Fruit fly (Drosophila melanogaster) whole organism, embryonic: ENCODE results near the gene CG12814.

ENCODE experiments used
- Abd-B ChIP-seq: fragments of 200-800 bp; sonication (Bioruptor generic); optimal IDR thresholded peaks from 2 replicates; lab custom pipeline; 2018; ENCODE audit warnings: missing biosample characterization, mild to moderate bottlenecking, missing genetic modification characterization, moderate library complexity
- Atf3 ChIP-seq: fragments of 200-800 bp; sonication (Bioruptor generic); optimal IDR thresholded peaks from 3 replicates; lab custom pipeline; 2016; ENCODE audit warnings: missing biosample characterization, missing genetic modification characterization
- Atf6 ChIP-seq: fragments of 200-800 bp; sonication (Bioruptor generic); IDR thresholded peaks from 2 replicates; pipeline ENCODE4 v1.3.6; 2022; ENCODE audit warnings: missing biosample characterization, missing genetic modification characterization
- Awh ChIP-seq: fragments of 200-800 bp; sonication (Bioruptor generic); IDR thresholded peaks from 2 replicates; pipeline ENCODE4, ENCODE4 v1.3.6; 2022; ENCODE audit warnings: missing biosample characterization, missing genetic modification characterization
- Bdp1 ChIP-seq: fragments of 200-800 bp; sonication (Bioruptor generic); optimal IDR thresholded peaks from 3 replicates; lab custom pipeline; 2016; ENCODE audit warnings: missing biosample characterization, missing genetic modification characterization
- CG10366 ChIP-seq: fragments of 200-800 bp; sonication (Bioruptor generic); IDR thresholded peaks from 2 replicates; pipeline ENCODE4 v1.3.6; 2022; ENCODE audit warnings: missing biosample characterization, missing genetic modification characterization
- CG10565 ChIP-seq: fragments of 200-800 bp; sonication (Bioruptor generic); optimal IDR thresholded peaks from 3 replicates; lab custom pipeline; 2016; ENCODE audit warnings: missing biosample characterization, mild to moderate bottlenecking, missing genetic modification characterization
- CG10654 ChIP-seq: fragments of 200-800 bp; sonication (Bioruptor generic); optimal IDR thresholded peaks from 2 replicates; lab custom pipeline; 2016; ENCODE audit warnings: missing biosample characterization, missing genetic modification characterization
- CG12391 ChIP-seq: fragments of 200-800 bp; sonication (Bioruptor generic); optimal IDR thresholded peaks from 3 replicates; lab custom pipeline; 2018; ENCODE audit warnings: missing biosample characterization, mild to moderate bottlenecking, missing genetic modification characterization, moderate library complexity
- CG12942 ChIP-seq: fragments of 200-800 bp; sonication (Bioruptor generic); optimal IDR thresholded peaks from 3 replicates; lab custom pipeline; 2016; ENCODE audit warnings: missing biosample characterization, missing genetic modification characterization
- CG17361 ChIP-seq: fragments of 200-800 bp; sonication (Bioruptor generic); IDR thresholded peaks from 3 replicates; pipeline ENCODE4 v1.3.6; 2022; ENCODE audit warnings: missing biosample characterization, missing genetic modification characterization
- CG17612 ChIP-seq: fragments of 200-800 bp; sonication (Bioruptor generic); IDR thresholded peaks from 2 replicates; pipeline ENCODE4 v1.3.6; 2022; ENCODE audit warnings: missing biosample characterization, missing genetic modification characterization
- CG2712 ChIP-seq: fragments of 200-800 bp; optimal IDR thresholded peaks from 3 replicates; lab custom pipeline; 2019; ENCODE audit warnings: missing biosample characterization, mild to moderate bottlenecking, missing genetic modification characterization, moderate library complexity
- CG30403 ChIP-seq: fragments of 200-800 bp; sonication (Bioruptor generic); optimal IDR thresholded peaks from 3 replicates; lab custom pipeline; 2016; ENCODE audit warnings: missing biosample characterization, missing genetic modification characterization
- CG3838 ChIP-seq: fragments of 200-800 bp; sonication (Bioruptor generic); optimal IDR thresholded peaks from 3 replicates; lab custom pipeline; 2016; ENCODE audit warnings: missing biosample characterization, missing genetic modification characterization
- CG42726 ChIP-seq: fragments of 200-800 bp; sonication (Bioruptor generic); IDR thresholded peaks from 2 replicates; pipeline ENCODE4 v1.3.6; 2022; ENCODE audit warnings: missing biosample characterization, missing genetic modification characterization; ENCODE audit not compliant: partially characterized antibody
- CG7372 ChIP-seq: fragments of 200-800 bp; sonication (Bioruptor generic); IDR thresholded peaks from 2 replicates; pipeline ENCODE4 v1.3.6; 2022; ENCODE audit warnings: missing biosample characterization, missing genetic modification characterization
- CG7839 ChIP-seq: fragments of 200-800 bp; sonication (Bioruptor generic); optimal IDR thresholded peaks from 3 replicates; lab custom pipeline; 2018; ENCODE audit warnings: missing biosample characterization, mild to moderate bottlenecking, missing genetic modification characterization, moderate library complexity
- CG8359 ChIP-seq: fragments of 200-800 bp; sonication (Bioruptor generic); optimal IDR thresholded peaks from 2 replicates; lab custom pipeline; 2017; ENCODE audit warnings: missing biosample characterization, mild to moderate bottlenecking, missing genetic modification characterization, borderline replicate concordance
- CG9609 ChIP-seq: fragments of 200-800 bp; sonication (Bioruptor generic); optimal IDR thresholded peaks from 3 replicates; lab custom pipeline; 2016; ENCODE audit warnings: missing biosample characterization, missing genetic modification characterization
- Dbx ChIP-seq: fragments of 200-800 bp; sonication (Bioruptor generic); IDR thresholded peaks from 3 replicates; pipeline ENCODE4 v1.3.6; 2022; ENCODE audit warnings: missing biosample characterization, missing genetic modification characterization
- Dip2 ChIP-seq: fragments of 200-800 bp; sonication (Bioruptor generic); IDR thresholded peaks from 2 replicates; pipeline ENCODE4 v1.3.6; 2022; ENCODE audit warnings: missing biosample characterization, missing genetic modification characterization
- Doc3 ChIP-seq: fragments of 200-800 bp; sonication (Bioruptor generic); IDR thresholded peaks from 3 replicates; pipeline ENCODE4 v1.3.6; 2022; ENCODE audit warnings: missing biosample characterization, missing genetic modification characterization; ENCODE audit not compliant: partially characterized antibody
- GATAe ChIP-seq: fragments of 200-800 bp; sonication (Bioruptor generic); conservative IDR thresholded peaks from 2 replicates; pipeline ENCODE4 v1.3.6; 2022; ENCODE audit warnings: missing biosample characterization, missing genetic modification characterization
- HLH3B ChIP-seq: fragments of 200-800 bp; sonication (Bioruptor generic); IDR thresholded peaks from 2 replicates; pipeline ENCODE4 v1.3.6; 2022; ENCODE audit warnings: missing biosample characterization, missing genetic modification characterization
- Kr ChIP-seq: fragments of 200-800 bp; sonication (Bioruptor generic); optimal IDR thresholded peaks from 2 replicates; lab custom pipeline; 2017; ENCODE audit warnings: missing biosample characterization, mild to moderate bottlenecking, missing genetic modification characterization
- Nf-YB ChIP-seq: fragments of 200-800 bp; sonication (Bioruptor generic); optimal IDR thresholded peaks from 3 replicates; lab custom pipeline; 2019; ENCODE audit warnings: missing biosample characterization, mild to moderate bottlenecking, missing genetic modification characterization, moderate library complexity
- Sry-β ChIP-seq: fragments of 200-800 bp; sonication (Bioruptor generic); optimal IDR thresholded peaks from 2 replicates; lab custom pipeline; 2018; ENCODE audit warnings: missing biosample characterization, mild to moderate bottlenecking, missing genetic modification characterization, moderate library complexity
- Usf ChIP-seq: fragments of 200-800 bp; sonication (Bioruptor generic); optimal IDR thresholded peaks from 2 replicates; lab custom pipeline; 2017; ENCODE audit warnings: missing genotype, missing biosample characterization, missing genetic modification characterization
- aop ChIP-seq: fragments of 200-800 bp; sonication (Bioruptor generic); IDR thresholded peaks from 2 replicates; pipeline ENCODE4 v1.3.6; 2022; ENCODE audit warnings: missing biosample characterization, missing genetic modification characterization
- bigmax ChIP-seq: fragments of 200-800 bp; sonication (Bioruptor generic); optimal IDR thresholded peaks from 2 replicates; lab custom pipeline; 2018; ENCODE audit warnings: missing biosample characterization, mild to moderate bottlenecking, missing genetic modification characterization
- btn ChIP-seq: fragments of 200-800 bp; sonication (Bioruptor generic); optimal IDR thresholded peaks from 2 replicates; lab custom pipeline; 2016; ENCODE audit warnings: missing biosample characterization, missing genetic modification characterization
- corto ChIP-seq: fragments of 200-800 bp; sonication (Bioruptor generic); optimal IDR thresholded peaks from 2 replicates; lab custom pipeline; 2016; ENCODE audit warnings: missing biosample characterization, mild to moderate bottlenecking, missing genetic modification characterization, moderate library complexity
- dimm ChIP-seq: fragments of 200-800 bp; sonication (Bioruptor generic); IDR thresholded peaks from 2 replicates; pipeline ENCODE4 v1.3.6; 2022; ENCODE audit warnings: missing biosample characterization, missing genetic modification characterization
- dmrt99B ChIP-seq: fragments of 200-800 bp; sonication (Bioruptor generic); optimal IDR thresholded peaks from 2 replicates; lab custom pipeline; 2018; ENCODE audit warnings: missing biosample characterization, mild to moderate bottlenecking, missing genetic modification characterization, moderate library complexity
- eyg ChIP-seq: fragments of 200-800 bp; sonication (Bioruptor generic); optimal IDR thresholded peaks from 3 replicates; lab custom pipeline; 2016; ENCODE audit warnings: missing biosample characterization, missing genetic modification characterization
- fru ChIP-seq: fragments of >200 bp; optimal IDR thresholded peaks from 2 replicates; lab custom pipeline; 2017
- ham ChIP-seq: fragments of 200-800 bp; sonication (Bioruptor generic); IDR thresholded peaks from 2 replicates; pipeline ENCODE4 v1.3.6; 2022; ENCODE audit warnings: missing biosample characterization, missing genetic modification characterization
- hb ChIP-seq: fragments of 200-800 bp; sonication (Bioruptor generic); IDR thresholded peaks from 3 replicates; pipeline ENCODE4 v1.3.6; 2022; ENCODE audit warnings: missing biosample characterization, missing genetic modification characterization; ENCODE audit not compliant: partially characterized antibody
- lbe ChIP-seq: fragments of 200-800 bp; sonication (Bioruptor generic); optimal IDR thresholded peaks from 2 replicates; lab custom pipeline; 2016; ENCODE audit warnings: missing biosample characterization, mild to moderate bottlenecking, missing genetic modification characterization
- mam ChIP-seq: fragments of 200-800 bp; sonication (Bioruptor generic); optimal IDR thresholded peaks from 3 replicates; lab custom pipeline; 2016; ENCODE audit warnings: missing biosample characterization, missing genetic modification characterization
- pb ChIP-seq: fragments of 200-800 bp; sonication (Bioruptor generic); optimal IDR thresholded peaks from 3 replicates; lab custom pipeline; 2016; ENCODE audit warnings: missing biosample characterization, missing genetic modification characterization
- peb ChIP-seq: fragments of 200-800 bp; sonication (Bioruptor generic); IDR thresholded peaks from 2 replicates; pipeline ENCODE4 v1.3.6; 2022; ENCODE audit warnings: missing biosample characterization, missing genetic modification characterization
- pho ChIP-seq: fragments of 200-800 bp; sonication (Bioruptor generic); optimal IDR thresholded peaks from 2 replicates; lab custom pipeline; 2016; ENCODE audit warnings: missing biosample characterization, missing genetic modification characterization
- pros ChIP-seq: fragments of 200-800 bp; sonication (Bioruptor generic); optimal IDR thresholded peaks from 3 replicates; lab custom pipeline; 2019; ENCODE audit warnings: missing biosample characterization, mild to moderate bottlenecking, missing genetic modification characterization, moderate library complexity
- scrt ChIP-seq: fragments of 200-800 bp; sonication (Bioruptor generic); optimal IDR thresholded peaks from 2 replicates; lab custom pipeline; 2018; ENCODE audit warnings: missing biosample characterization, mild to moderate bottlenecking, missing genetic modification characterization, moderate library complexity
- sob ChIP-seq: fragments of 200-800 bp; sonication (Bioruptor generic); IDR thresholded peaks from 2 replicates; pipeline ENCODE4 v1.3.6; 2022; ENCODE audit warnings: missing biosample characterization, missing genetic modification characterization
- stwl ChIP-seq: fragments of 200-800 bp; sonication (Bioruptor generic); optimal IDR thresholded peaks from 3 replicates; lab custom pipeline; 2018; ENCODE audit warnings: missing biosample characterization, mild to moderate bottlenecking, missing genetic modification characterization, moderate library complexity
- tio ChIP-seq: fragments of 200-800 bp; sonication (Bioruptor generic); optimal IDR thresholded peaks from 2 replicates; lab custom pipeline; 2017; ENCODE audit warnings: missing biosample characterization, missing genetic modification characterization, inconsistent platforms
- unc-4 ChIP-seq: fragments of 200-800 bp; sonication (Bioruptor generic); IDR thresholded peaks from 2 replicates; pipeline ENCODE4 v1.3.6; 2022; ENCODE audit warnings: missing biosample characterization, missing genetic modification characterization; ENCODE audit not compliant: partially characterized antibody
- vnd ChIP-seq: fragments of 200-800 bp; sonication (Bioruptor generic); IDR thresholded peaks from 3 replicates; pipeline ENCODE4 v1.3.6; 2022; ENCODE audit warnings: missing biosample characterization, missing genetic modification characterization; ENCODE audit not compliant: partially characterized antibody
- wdn ChIP-seq: fragments of 200-800 bp; sonication (Bioruptor generic); IDR thresholded peaks from 2 replicates; pipeline ENCODE4 v1.3.6; 2022; ENCODE audit warnings: missing biosample characterization, missing genetic modification characterization

CG12814 gene

dm6 chr3R:10130091-10130490, 59.3 kb downstream of the CG12814 start (continued):
- TF ChIP-seq Atf3 (GFP tag; lab: Kevin White, UChicago), result no peak
- TF ChIP-seq hb, result no peak
- TF ChIP-seq Kr, result no peak
- TF ChIP-seq aop (GFP tag; lab: Robert Waterston, UW), result no peak
- TF ChIP-seq CG10366 (GFP tag; lab: Robert Waterston, UW), result peak; percentile 66
- TF ChIP-seq corto, result no peak
- TF ChIP-seq Dbx, result peak; percentile 81
- TF ChIP-seq pros (GFP tag; lab: Kevin White, UChicago), result no peak
- TF ChIP-seq CG2712, result peak; percentile 74
- no peak for TF ChIP-seq Usf (GFP tag; lab: Kevin White, UChicago)
- no peak for TF ChIP-seq dimm (GFP tag; lab: Robert Waterston, UW)
- TF ChIP-seq scrt (GFP tag; lab: Kevin White, UChicago), result peak; percentile 53
- 0 out of 2 replicates have a peak, but pooled peaks have one; percentile 37 for TF ChIP-seq CG17612 (GFP tag; lab: Robert Waterston, UW)
- peak; percentile 59; the same call in 1 of the 2 replicates for TF ChIP-seq wdn (GFP tag; lab: Robert Waterston, UW)
- no peak for TF ChIP-seq Sry-β (GFP tag; lab: Kevin White, UChicago)
- TF ChIP-seq CG8359 (GFP tag; lab: Kevin White, UChicago), result no peak
- TF ChIP-seq Awh, result peak; percentile 68; the same call in 1 of the 2 replicates
- TF ChIP-seq CG10565, result no peak
- TF ChIP-seq Atf6 (GFP tag; lab: Robert Waterston, UW), result peak; percentile 74
- no peak for TF ChIP-seq peb
- peak; percentile 29 for TF ChIP-seq mam (GFP tag; lab: Kevin White, UChicago)
- TF ChIP-seq pb (GFP tag; lab: Kevin White, UChicago), result no peak
- no peak for TF ChIP-seq Doc3 (GFP tag; lab: Robert Waterston, UW)
- TF ChIP-seq lbe, result no peak
- peak; percentile 60 for TF ChIP-seq CG30403 (GFP tag; lab: Kevin White, UChicago)
- no peak for TF ChIP-seq btn (GFP tag; lab: Kevin White, UChicago)
- no peak for TF ChIP-seq CG3838 (GFP tag; lab: Kevin White, UChicago)
- no peak for TF ChIP-seq unc-4 (GFP tag; lab: Robert Waterston, UW)
- peak; percentile 27 for TF ChIP-seq CG10654
- no peak for TF ChIP-seq stwl (tag; lab: Kevin White, UChicago)
- TF ChIP-seq CG42726, result no peak
- TF ChIP-seq fru (lab: Kevin White, UChicago), result no peak
- TF ChIP-seq GATAe (GFP tag; lab: Robert Waterston, UW), result no peak
- peak; percentile 67 for TF ChIP-seq sob (GFP tag; lab: Robert Waterston, UW)
- peak; percentile 71 for TF ChIP-seq CG12391 (tag; lab: Kevin White, UChicago)
- peak; percentile 76 for TF ChIP-seq CG7839 (tag; lab: Kevin White, UChicago)
- no peak for TF ChIP-seq ham
- no peak for TF ChIP-seq CG9609
- TF ChIP-seq CG7372 (GFP tag; lab: Robert Waterston, UW), result peak; percentile 35; the same call in 1 of the 2 replicates
- no peak for TF ChIP-seq vnd (GFP tag; lab: Robert Waterston, UW)
- no peak for TF ChIP-seq Bdp1 (GFP tag; lab: Kevin White, UChicago)
- peak; percentile 64 for TF ChIP-seq HLH3B (GFP tag; lab: Robert Waterston, UW)
- TF ChIP-seq Nf-YB (GFP tag; lab: Kevin White, UChicago), result peak; percentile 24
- peak; percentile 76 for TF ChIP-seq dmrt99B (tag; lab: Kevin White, UChicago)
- no peak for TF ChIP-seq Dip2 (GFP tag; lab: Robert Waterston, UW)
- TF ChIP-seq Abd-B (GFP tag; lab: Kevin White, UChicago), result peak; percentile 37
- peak; percentile 24 for TF ChIP-seq CG12942 (GFP tag; lab: Kevin White, UChicago)
- TF ChIP-seq bigmax (GFP tag; lab: Kevin White, UChicago), result no peak
- peak; percentile 69 for TF ChIP-seq CG17361 (GFP tag; lab: Robert Waterston, UW)
- peak; percentile 6 for TF ChIP-seq pho (GFP tag; lab: Kevin White, UChicago)
- TF ChIP-seq eyg (GFP tag; lab: Kevin White, UChicago), result no peak
- TF ChIP-seq tio (GFP tag; lab: Kevin White, UChicago), result peak; percentile 37
